Fruit fly (Drosophila melanogaster) whole organism, embryonic: ENCODE measurements around the gene CG4393.

Source experiments
- ATbp ChIP-seq: fragments of 200-800 bp; sonication (Bioruptor generic); optimal IDR thresholded peaks from 2 replicates; lab custom pipeline; 2017; ENCODE audit warnings: missing biosample characterization, mild to moderate bottlenecking, missing genetic modification characterization, missing genetic modification reagents
- Abd-B ChIP-seq: fragments of 200-800 bp; sonication (Bioruptor generic); optimal IDR thresholded peaks from 2 replicates; lab custom pipeline; 2018; ENCODE audit warnings: missing biosample characterization, mild to moderate bottlenecking, missing genetic modification characterization, moderate library complexity
- BEAF-32 ChIP-seq: fragments of 200-800 bp; sonication (Bioruptor generic); optimal IDR thresholded peaks from 3 replicates; lab custom pipeline; 2017; ENCODE audit warnings: missing biosample characterization, missing genetic modification characterization, mild to moderate bottlenecking, moderate library complexity, missing genetic modification reagents
- CG10543 ChIP-seq: fragments of 200-800 bp; sonication (Bioruptor generic); optimal IDR thresholded peaks from 3 replicates; lab custom pipeline; 2017; ENCODE audit warnings: missing biosample characterization, mild to moderate bottlenecking, missing genetic modification characterization, moderate library complexity
- CG11093 ChIP-seq: fragments of 200-800 bp; sonication (Bioruptor generic); IDR thresholded peaks from 3 replicates; pipeline ENCODE4 v1.3.6; 2022; ENCODE audit warnings: missing biosample characterization, missing genetic modification characterization
- CG11695 ChIP-seq: fragments of 200-800 bp; sonication (Bioruptor generic); IDR thresholded peaks from 3 replicates; pipeline ENCODE4 v1.3.6; 2022; ENCODE audit warnings: missing biosample characterization, missing genetic modification characterization
- CG15073 ChIP-seq: fragments of 200-800 bp; sonication (Bioruptor generic); optimal IDR thresholded peaks from 2 replicates; lab custom pipeline; 2016; ENCODE audit warnings: missing biosample characterization, missing genetic modification characterization
- CG17912 ChIP-seq: fragments of 200-800 bp; sonication (Bioruptor generic); optimal IDR thresholded peaks from 2 replicates; lab custom pipeline; 2018; ENCODE audit warnings: missing biosample characterization, mild to moderate bottlenecking, missing genetic modification characterization
- CG2129 ChIP-seq: fragments of 200-800 bp; sonication (Bioruptor generic); IDR thresholded peaks from 2 replicates; pipeline ENCODE4 v1.3.6; 2022; ENCODE audit warnings: missing biosample characterization, missing genetic modification characterization; ENCODE audit not compliant: partially characterized antibody
- CG2889 ChIP-seq: fragments of 200-800 bp; sonication (Bioruptor generic); IDR thresholded peaks from 3 replicates; pipeline ENCODE4 v1.3.6; 2022; ENCODE audit warnings: missing biosample characterization, missing genetic modification characterization
- CG31224 ChIP-seq: fragments of 200-800 bp; sonication (Bioruptor generic); IDR thresholded peaks from 2 replicates; pipeline ENCODE4 v1.3.6; 2022; ENCODE audit warnings: missing biosample characterization, missing genetic modification characterization
- CG4282 ChIP-seq: fragments of 200-800 bp; sonication (Bioruptor generic); optimal IDR thresholded peaks from 2 replicates; lab custom pipeline; 2016; ENCODE audit warnings: missing biosample characterization, missing genetic modification characterization
- CG4360 ChIP-seq: fragments of 200-800 bp; sonication (Bioruptor generic); IDR thresholded peaks from 2 replicates; pipeline ENCODE4 v1.3.6; 2022; ENCODE audit warnings: missing biosample characterization, missing genetic modification characterization
- CG6175 ChIP-seq: fragments of 200-800 bp; sonication (Bioruptor generic); IDR thresholded peaks from 3 replicates; pipeline ENCODE4 v1.3.6; 2022; ENCODE audit warnings: missing biosample characterization, missing genetic modification characterization
- CG6272 ChIP-seq: fragments of 200-800 bp; sonication (Bioruptor generic); IDR thresholded peaks from 2 replicates; pipeline ENCODE4 v1.3.6; 2022; ENCODE audit warnings: missing biosample characterization, missing genetic modification characterization
- CG6689 ChIP-seq: fragments of 200-800 bp; sonication (Bioruptor generic); IDR thresholded peaks from 2 replicates; pipeline ENCODE4 v1.3.6; 2022; ENCODE audit warnings: missing biosample characterization, missing genetic modification characterization
- CG8290 ChIP-seq, 3 experiments: fragments of 200-800 bp; sonication (Bioruptor generic); optimal IDR thresholded peaks; 2 replicates each; lab custom pipeline; 2016 to 2019; ENCODE audit warnings: missing biosample characterization in 3 of 3, missing genetic modification characterization in 3 of 3, mild to moderate bottlenecking in 2 of 3, moderate library complexity in 1 of 3
- CG8944 ChIP-seq: fragments of 200-800 bp; sonication (Bioruptor generic); optimal IDR thresholded peaks from 3 replicates; lab custom pipeline; 2016; ENCODE audit warnings: missing biosample characterization, missing genetic modification characterization
- CG9215 ChIP-seq: fragments of 200-800 bp; sonication (Bioruptor generic); IDR thresholded peaks from 2 replicates; pipeline ENCODE4 v1.3.6; 2022; ENCODE audit warnings: missing biosample characterization, missing genetic modification characterization
- Chrac-16 ChIP-seq: fragments of 200-800 bp; sonication (Bioruptor generic); optimal IDR thresholded peaks from 3 replicates; lab custom pipeline; 2016; ENCODE audit warnings: missing biosample characterization, missing genetic modification characterization
- CkIIα-i1 ChIP-seq: fragments of 200-800 bp; sonication (Bioruptor generic); IDR thresholded peaks from 2 replicates; pipeline ENCODE4 v1.3.6; 2022; ENCODE audit warnings: missing biosample characterization, missing genetic modification characterization
- Dek ChIP-seq: fragments of 200-800 bp; sonication (Bioruptor generic); optimal IDR thresholded peaks from 3 replicates; lab custom pipeline; 2019; ENCODE audit warnings: missing biosample characterization, mild to moderate bottlenecking, missing genetic modification characterization, moderate library complexity
- Dp ChIP-seq: fragments of 200-800 bp; sonication (Bioruptor generic); optimal IDR thresholded peaks from 2 replicates; lab custom pipeline; 2018; ENCODE audit warnings: missing biosample characterization, mild to moderate bottlenecking, missing genetic modification characterization, moderate library complexity
- Fer1 ChIP-seq: fragments of 200-800 bp; sonication (Bioruptor generic); optimal IDR thresholded peaks from 2 replicates; lab custom pipeline; 2017; ENCODE audit warnings: missing biosample characterization, mild to moderate bottlenecking, missing genetic modification characterization
- Gug ChIP-seq: fragments of 200-800 bp; sonication (Bioruptor generic); IDR thresholded peaks from 4 replicates; pipeline ENCODE4 v1.3.6; 2022; ENCODE audit warnings: missing biosample characterization, missing genetic modification characterization
- HLH54F ChIP-seq: fragments of 200-800 bp; sonication (Bioruptor generic); optimal IDR thresholded peaks from 3 replicates; lab custom pipeline; 2016; ENCODE audit warnings: missing biosample characterization, missing genetic modification characterization
- Hmr ChIP-seq: fragments of 200-800 bp; sonication (Bioruptor generic); optimal IDR thresholded peaks from 3 replicates; lab custom pipeline; 2017; ENCODE audit warnings: mild to moderate bottlenecking, missing biosample characterization, missing genetic modification reagents, missing genetic modification characterization
- Scr ChIP-seq: fragments of 200-800 bp; sonication (Bioruptor generic); IDR thresholded peaks from 2 replicates; pipeline ENCODE4 v1.3.6; 2022; ENCODE audit warnings: missing biosample characterization, missing genetic modification characterization; ENCODE audit not compliant: partially characterized antibody
- Sox100B ChIP-seq: fragments of 200-800 bp; sonication (Bioruptor generic); optimal IDR thresholded peaks from 3 replicates; lab custom pipeline; 2018; ENCODE audit warnings: missing biosample characterization, mild to moderate bottlenecking, missing genetic modification characterization
- abd-A ChIP-seq: fragments of 200-800 bp; sonication (Bioruptor generic); optimal IDR thresholded peaks from 3 replicates; lab custom pipeline; 2019; ENCODE audit warnings: missing biosample characterization, mild to moderate bottlenecking, missing genetic modification characterization, moderate library complexity
- ase ChIP-seq: fragments of 200-800 bp; sonication (Bioruptor generic); IDR thresholded peaks from 3 replicates; pipeline ENCODE4 v1.3.6; 2022; ENCODE audit warnings: missing biosample characterization, missing genetic modification characterization
- bowl ChIP-seq: fragments of 200-800 bp; sonication (Bioruptor generic); IDR thresholded peaks from 2 replicates; pipeline ENCODE4 v1.3.6; 2022; ENCODE audit warnings: missing biosample characterization, missing genetic modification characterization
- chn ChIP-seq: fragments of 200-800 bp; sonication (Bioruptor generic); optimal IDR thresholded peaks from 2 replicates; lab custom pipeline; 2016; ENCODE audit warnings: missing biosample characterization, missing genetic modification characterization
- crp ChIP-seq, 2 experiments: fragments of 200-800 bp; sonication (Bioruptor generic); optimal IDR thresholded peaks; 2 replicates in 1 of 2; 3 replicates in 1 of 2; lab custom pipeline; 2017; ENCODE audit warnings: missing biosample characterization in 2 of 2, missing genetic modification characterization in 2 of 2, mild to moderate bottlenecking in 1 of 2, moderate library complexity in 1 of 2
- cwo ChIP-seq: fragments of 200-800 bp; sonication (Bioruptor generic); optimal IDR thresholded peaks from 3 replicates; lab custom pipeline; 2017; ENCODE audit warnings: missing biosample characterization, missing genetic modification characterization, mild to moderate bottlenecking, moderate library complexity, missing genetic modification reagents
- dmrt99B ChIP-seq: fragments of 200-800 bp; sonication (Bioruptor generic); optimal IDR thresholded peaks from 2 replicates; lab custom pipeline; 2018; ENCODE audit warnings: missing biosample characterization, mild to moderate bottlenecking, missing genetic modification characterization, moderate library complexity
- kah ChIP-seq: fragments of 200-800 bp; sonication (Bioruptor generic); optimal IDR thresholded peaks from 2 replicates; lab custom pipeline; 2018; ENCODE audit warnings: missing biosample characterization, mild to moderate bottlenecking, missing genetic modification characterization
- kay ChIP-seq: fragments of 200-800 bp; sonication (Bioruptor generic); optimal IDR thresholded peaks from 2 replicates; lab custom pipeline; 2016; ENCODE audit warnings: missing biosample characterization, missing genetic modification characterization
- ken ChIP-seq: fragments of 200-800 bp; sonication (Bioruptor generic); IDR thresholded peaks from 3 replicates; pipeline ENCODE4 v1.3.6; 2022; ENCODE audit warnings: missing biosample characterization, missing genetic modification characterization
- lab ChIP-seq: fragments of 200-800 bp; sonication (Bioruptor generic); optimal IDR thresholded peaks from 3 replicates; lab custom pipeline; 2017; ENCODE audit warnings: missing biosample characterization, missing genetic modification characterization, mild to moderate bottlenecking, moderate library complexity, missing genetic modification reagents
- mld ChIP-seq: fragments of 200-800 bp; sonication (Bioruptor generic); IDR thresholded peaks from 3 replicates; pipeline ENCODE4 v1.3.6; 2022; ENCODE audit warnings: missing biosample characterization, missing genetic modification characterization; ENCODE audit not compliant: partially characterized antibody
- p53 ChIP-seq: fragments of 200-800 bp; sonication (Bioruptor generic); optimal IDR thresholded peaks from 2 replicates; lab custom pipeline; 2016; ENCODE audit warnings: missing biosample characterization, missing genetic modification characterization
- pho ChIP-seq: fragments of 200-800 bp; sonication (Bioruptor generic); optimal IDR thresholded peaks from 2 replicates; lab custom pipeline; 2016; ENCODE audit warnings: missing biosample characterization, missing genetic modification characterization
- pnt ChIP-seq: fragments of 200-800 bp; sonication (Bioruptor generic); optimal IDR thresholded peaks from 3 replicates; lab custom pipeline; 2016; ENCODE audit warnings: missing biosample characterization, missing genetic modification characterization
- ranshi ChIP-seq: fragments of 200-800 bp; sonication (Bioruptor generic); IDR thresholded peaks from 2 replicates; pipeline ENCODE4 v1.3.6; 2022; ENCODE audit warnings: missing biosample characterization, missing genetic modification characterization
- sc ChIP-seq, 3 experiments: fragments of >200 bp in 2 of 3; fragments of 200-800 bp in 1 of 3; sonication (Bioruptor generic) in 1 of 3; optimal IDR thresholded peaks; 2 replicates in 2 of 3; 3 replicates in 1 of 3; lab custom pipeline; 2017; ENCODE audit warnings: mild to moderate bottlenecking in 1 of 3, missing biosample characterization in 1 of 3, missing genetic modification characterization in 1 of 3, missing genetic modification reagents in 1 of 3
- sim ChIP-seq: fragments of 200-800 bp; sonication (Bioruptor generic); IDR thresholded peaks from 2 replicates; pipeline ENCODE4 v1.3.6; 2022; ENCODE audit warnings: missing biosample characterization, missing genetic modification characterization
- trem ChIP-seq: fragments of 200-800 bp; optimal IDR thresholded peaks from 3 replicates; lab custom pipeline; 2019; ENCODE audit warnings: missing biosample characterization, mild to moderate bottlenecking, missing genetic modification characterization, moderate library complexity
- tup ChIP-seq: fragments of 200-800 bp; sonication (Bioruptor generic); optimal IDR thresholded peaks from 2 replicates; lab custom pipeline; 2016; ENCODE audit warnings: missing biosample characterization, mild to moderate bottlenecking, missing genetic modification characterization, moderate library complexity
- vvl ChIP-seq: fragments of 200-800 bp; sonication (Bioruptor generic); IDR thresholded peaks from 2 replicates; pipeline ENCODE4 v1.3.6; 2022; ENCODE audit warnings: missing biosample characterization, missing genetic modification characterization

Gene CG4393

dm6 chr3R:23337183-23337825 is 47.3 kb downstream of the CG4393 start (continued):
- TF ChIP-seq kay, result no peak
- TF ChIP-seq pho, result no peak
- TF ChIP-seq CG10543, result no peak
- TF ChIP-seq kah, result no peak
- no peak for TF ChIP-seq abd-A (tag; lab: Kevin White, UChicago)
- TF ChIP-seq CG15073, result no peak
- TF ChIP-seq BEAF-32 (GFP tag; lab: Kevin White, UChicago), result no peak
- TF ChIP-seq ase (GFP tag; lab: Robert Waterston, UW), result no peak
- TF ChIP-seq CG2129 (GFP tag; lab: Robert Waterston, UW), result no peak
- no peak for TF ChIP-seq ATbp (GFP tag; lab: Kevin White, UChicago)
- no peak for TF ChIP-seq dmrt99B (tag; lab: Kevin White, UChicago)
- TF ChIP-seq CkIIα-i1 (GFP tag; lab: Robert Waterston, UW), result no peak
- no peak for TF ChIP-seq CG6689 (GFP tag; lab: Robert Waterston, UW)
- TF ChIP-seq trem (tag; lab: Kevin White, UChicago), result no peak
- peak; percentile 43 for TF ChIP-seq lab
- no peak for TF ChIP-seq CG31224 (GFP tag; lab: Robert Waterston, UW)
- no peak for TF ChIP-seq Scr (GFP tag; lab: Robert Waterston, UW)
- no peak for TF ChIP-seq chn (GFP tag; lab: Kevin White, UChicago)
- TF ChIP-seq CG2889, result no peak
- TF ChIP-seq Dek (tag; lab: Kevin White, UChicago), result no peak
- no peak for TF ChIP-seq sc (optimal IDR thresholded peaks at IDR 0.05; lab: Kevin White, UChicago)
- no peak for TF ChIP-seq sc (GFP tag; optimal IDR thresholded peaks at IDR 0.05; lab: Kevin White, UChicago)
- TF ChIP-seq Sox100B (GFP tag; lab: Kevin White, UChicago), result no peak
- TF ChIP-seq mld (GFP tag; lab: Robert Waterston, UW), result no peak
- peak; percentile 32 for TF ChIP-seq cwo (GFP tag; lab: Kevin White, UChicago)
- no peak for TF ChIP-seq CG11695
- TF ChIP-seq CG9215 (GFP tag; lab: Robert Waterston, UW), result no peak
- TF ChIP-seq ken (GFP tag; lab: Robert Waterston, UW), result no peak
- TF ChIP-seq Hmr (GFP tag; lab: Kevin White, UChicago), result peak; percentile 38
- TF ChIP-seq HLH54F (GFP tag; lab: Kevin White, UChicago), result peak; percentile 25
- no peak for TF ChIP-seq Fer1 (GFP tag; lab: Kevin White, UChicago)
- no peak for TF ChIP-seq Abd-B
- TF ChIP-seq ranshi (GFP tag; lab: Robert Waterston, UW), result no peak
- TF ChIP-seq CG6175, result no peak
- TF ChIP-seq crp (GFP tag; optimal IDR thresholded peaks at IDR 0.05; lab: Kevin White, UChicago), result no peak
- TF ChIP-seq CG8944 (GFP tag; lab: Kevin White, UChicago), result no peak
- TF ChIP-seq CG8290 (GFP tag; optimal IDR thresholded peaks at IDR 0.05; lab: Kevin White, UChicago), result no peak
- peak in 1 of 2 experiments; percentile 18 for TF ChIP-seq CG8290 (tag; optimal IDR thresholded peaks at IDR 0.05; lab: Kevin White, UChicago)
- no peak for TF ChIP-seq vvl (GFP tag; lab: Robert Waterston, UW)
- TF ChIP-seq CG4282 (GFP tag; lab: Kevin White, UChicago), result no peak
- TF ChIP-seq CG6272 (GFP tag; lab: Robert Waterston, UW), result no peak
- no peak for TF ChIP-seq CG17912
- no peak for TF ChIP-seq Dp (GFP tag; lab: Kevin White, UChicago)
- TF ChIP-seq bowl (GFP tag; lab: Robert Waterston, UW), result no peak
- TF ChIP-seq pnt (GFP tag; lab: Kevin White, UChicago), result no peak
- TF ChIP-seq CG11093 (GFP tag; lab: Robert Waterston, UW), result no peak
- no peak for TF ChIP-seq Gug
- no peak for TF ChIP-seq CG4360 (GFP tag; lab: Robert Waterston, UW)
- no peak for TF ChIP-seq sim (GFP tag; lab: Robert Waterston, UW)
- no peak for TF ChIP-seq p53 (GFP tag; lab: Kevin White, UChicago)
- TF ChIP-seq Chrac-16 (GFP tag; lab: Kevin White, UChicago), result no peak
- TF ChIP-seq tup (GFP tag; lab: Kevin White, UChicago), result no peak
